Fruit fly (Drosophila melanogaster): Measurements from ENCODE around the gene CG10353.

dm6 chrX:11837926-11838325 is 49.0 kb downstream of the CG10353 start, which contains the start of gene CG15741:
- TF ChIP-seq Dll (optimal IDR thresholded peaks at IDR 0.05) (no peak), EcR (GFP tag; optimal IDR thresholded peaks at IDR 0.05) (no peak), pan (optimal IDR thresholded peaks at IDR 0.05) (no peak), usp (GFP tag; optimal IDR thresholded peaks at IDR 0.05) (no peak), CG8478 (optimal IDR thresholded peaks at IDR 0.05) (no peak)
